Worm (Caenorhabditis elegans): ENCODE data around the gene dph-2.

ce11 chrII:10714262-10714933 lies at the start of gene dph-2, which contains the start of gene C09G5.7:
- TF ChIP-seq ces-1 (GFP tag; optimal IDR thresholded peaks at IDR 0.05) (no peak), pha-4 (tag; optimal IDR thresholded peaks at IDR 0.05) (no peak), lsy-2 (tag; optimal IDR thresholded peaks at IDR 0.05) (no peak), snpc-4 (tag; optimal IDR thresholded peaks at IDR 0.05) (no peak)

All from whole organism, mixed stage, embryonic.